Fruit fly (Drosophila melanogaster) ovary, adult (tissue): ENCODE measurements around the gene CG44362.
A peak's percentile ranks its signal among the peaks of the same experiment; 100 is the strongest.

Experiments
- CG17801 ChIP-seq: fragments of 200-800 bp; optimal IDR thresholded peaks from 2 replicates; lab custom pipeline; 2019; ENCODE audit warnings: missing biosample characterization, mild to moderate bottlenecking, missing genetic modification characterization, moderate library complexity; ENCODE audit not compliant: partially characterized antibody

CG44362 gene

DNA sequence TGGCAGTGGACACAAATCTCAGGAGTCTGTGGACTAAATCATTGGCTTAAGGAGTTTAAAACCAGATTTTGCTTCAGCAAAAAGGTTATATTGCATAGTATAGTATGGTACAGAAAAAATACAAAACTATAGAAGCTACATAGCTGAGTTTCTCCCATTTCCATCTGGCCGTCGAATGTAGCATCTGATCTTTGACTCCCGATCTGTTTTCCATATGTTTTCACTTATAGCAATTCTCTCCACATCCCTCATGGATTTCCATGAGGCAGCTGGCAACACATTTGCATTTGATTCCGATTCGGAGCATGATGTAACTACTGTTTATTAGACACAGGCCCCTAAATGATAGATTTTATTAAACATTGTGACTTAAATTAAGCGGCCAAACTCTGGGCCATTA, 43.4 kb downstream of the CG44362 start:
- no peak for TF ChIP-seq CG17801 (GFP tag; lab: Kevin White, UChicago)

DNA sequence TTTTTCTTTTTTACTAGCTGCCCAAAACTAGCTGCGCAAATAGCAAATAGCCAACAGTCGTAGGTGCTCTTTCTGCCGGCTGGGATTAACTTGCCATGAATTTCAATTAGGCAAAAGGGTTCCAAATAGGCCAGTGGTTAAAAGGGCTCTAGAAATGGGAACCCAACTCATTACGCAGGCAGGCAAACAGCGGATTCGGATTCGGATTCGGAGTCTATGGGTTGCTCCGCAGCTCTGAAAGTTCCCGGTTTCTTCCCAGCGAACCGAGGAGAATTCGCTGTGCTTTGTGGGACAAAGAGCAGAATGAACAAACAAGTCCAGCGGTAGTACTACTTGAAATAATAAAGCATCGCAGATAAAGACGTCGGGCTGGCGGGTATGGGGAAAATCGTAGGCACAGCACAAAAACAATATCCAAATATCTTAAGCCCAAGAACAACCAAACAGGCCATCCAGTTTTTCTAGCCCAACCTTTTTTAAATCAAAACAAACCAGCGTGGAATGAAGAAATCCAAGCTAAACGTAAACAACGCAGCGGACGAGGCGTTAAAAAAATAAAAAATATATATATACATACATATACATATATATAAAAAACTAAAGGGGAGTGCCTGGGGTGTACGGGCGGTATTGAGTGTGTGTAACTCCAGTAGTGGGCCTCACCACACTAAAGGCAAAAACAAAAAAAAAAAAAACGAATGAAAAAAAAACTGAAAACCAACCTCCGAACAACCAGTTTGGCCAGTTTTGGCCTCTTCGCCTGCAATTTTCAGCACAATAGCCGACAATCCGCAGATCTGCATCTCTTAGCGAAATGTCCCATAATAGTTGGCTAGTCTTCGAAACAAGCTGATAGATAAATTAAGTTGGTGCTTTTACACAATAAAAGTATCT, 44.8 kb downstream of the CG44362 start:
- no peak for TF ChIP-seq CG17801 (GFP tag; lab: Kevin White, UChicago)

DNA sequence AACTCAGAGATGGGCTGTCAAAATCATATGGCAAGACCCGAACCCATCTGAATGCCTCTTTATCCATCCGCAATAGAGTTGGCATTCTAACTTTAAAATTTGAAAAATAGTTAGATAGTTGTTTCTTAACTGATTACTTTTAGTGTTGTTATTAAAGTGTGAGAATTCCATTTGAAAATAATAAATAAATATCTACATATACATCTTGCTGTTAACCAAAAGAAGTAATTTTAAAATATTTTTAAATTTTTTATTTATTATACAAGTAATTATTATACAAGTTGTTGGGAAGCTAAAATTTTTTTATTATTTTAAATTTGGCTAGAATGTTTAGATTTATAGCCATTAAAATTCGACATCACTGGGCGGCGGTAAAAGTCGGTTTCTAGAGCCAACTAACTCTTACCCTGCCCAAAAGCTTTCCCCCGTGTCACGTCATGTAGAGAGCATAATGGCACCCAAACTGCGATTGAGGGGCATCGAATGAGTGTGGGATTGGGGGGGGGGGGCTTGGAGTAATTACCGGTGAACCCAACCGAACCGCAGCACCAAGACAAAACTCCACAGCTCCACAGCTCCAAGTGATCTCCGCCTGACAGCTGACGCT, 46.2 kb downstream of the CG44362 start:
- no peak for TF ChIP-seq CG17801 (GFP tag; lab: Kevin White, UChicago)

DNA sequence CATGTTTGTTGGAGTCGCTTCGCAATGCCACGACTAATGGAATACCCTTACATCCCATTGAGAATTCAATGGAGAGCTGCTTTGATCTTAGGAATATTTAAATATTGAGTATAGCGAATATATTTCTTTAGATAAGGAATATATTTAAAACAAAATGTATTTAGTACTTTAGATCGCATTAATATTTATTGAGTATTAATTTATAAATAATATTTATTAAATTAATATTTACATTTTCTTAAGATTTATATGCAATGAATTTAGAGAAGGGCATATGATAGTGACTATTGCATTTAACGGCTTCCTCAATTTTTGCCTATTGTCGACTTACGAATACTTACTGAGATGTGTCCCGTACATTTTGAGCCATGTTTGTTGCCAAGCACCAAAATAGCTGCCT, 46.8 kb downstream of the CG44362 start:
- TF ChIP-seq CG17801 (GFP tag; lab: Kevin White, UChicago), result no peak

DNA sequence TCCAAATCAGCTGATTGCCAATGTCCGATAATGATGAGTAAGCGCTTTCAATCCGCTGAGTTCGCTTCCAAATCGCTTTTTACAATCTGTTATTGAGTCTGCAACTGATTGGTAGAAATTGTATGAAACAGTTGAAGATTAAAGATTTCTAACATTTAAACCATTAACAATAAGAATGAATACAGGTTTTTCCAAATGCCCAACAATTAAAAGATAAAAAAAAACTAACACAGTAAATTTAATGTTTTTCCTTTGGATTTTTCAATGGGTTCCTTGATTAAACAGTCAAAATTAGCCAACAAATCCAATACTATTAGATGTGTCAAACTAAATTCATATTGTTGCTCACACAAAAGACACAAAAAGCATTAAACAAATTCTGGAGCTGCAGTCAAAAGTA, 47.5 kb downstream of the CG44362 start, which contains the start of gene CG7557:
CG7557 (plus strand) TSS at position 301 of the 400 bp plus-strand sequence.
- no peak for TF ChIP-seq CG17801 (GFP tag; lab: Kevin White, UChicago)

- TF ChIP-seq CG17801 (GFP tag; lab: Kevin White, UChicago), result peak; percentile 19
Measured at dm6 chr3L:11447022-11447728, 49.8 kb downstream of the CG44362 start.
